Fruit fly (Drosophila melanogaster) whole organism, pupa: Measurements from ENCODE around the gene CG31804.

Experiments used
- CG13204 ChIP-seq: fragments of 200-800 bp; sonication (Bioruptor generic); optimal IDR thresholded peaks from 2 replicates; lab custom pipeline; 2018; ENCODE audit warnings: missing biosample characterization, mild to moderate bottlenecking, missing genetic modification characterization, moderate library complexity
- CG15710 ChIP-seq: fragments of 200-800 bp; sonication (Bioruptor generic); optimal IDR thresholded peaks from 2 replicates; lab custom pipeline; 2018; ENCODE audit warnings: missing biosample characterization, mild to moderate bottlenecking, missing genetic modification characterization, moderate library complexity
- CG4496 ChIP-seq: fragments of 200-800 bp; sonication (Bioruptor generic); IDR thresholded peaks from 3 replicates; pipeline ENCODE4 v1.3.6; 2022; ENCODE audit warnings: missing biosample characterization, missing genetic modification characterization

- TF ChIP-seq CG13204 (GFP tag; lab: Kevin White, UChicago) (no peak), CG15710 (no peak), CG4496 (GFP tag; lab: Robert Waterston, UW) (no peak)
These were observed 49.2 kb downstream of the CG31804 start, which contains the start of gene Rsph9 for dm6 chr2L:17412533-17412932.
